Fruit fly (Drosophila melanogaster) S2 (cell line): ENCODE data around the gene CG11597.

Experiments used
- CG8478 ChIP-seq: fragments of >200 bp; optimal IDR thresholded peaks from 2 replicates; lab custom pipeline; 2018
- CTCF ChIP-seq, 2 experiments: fragments of >200 bp; optimal IDR thresholded peaks; 2 replicates each; lab custom pipeline; 2018

DNA sequence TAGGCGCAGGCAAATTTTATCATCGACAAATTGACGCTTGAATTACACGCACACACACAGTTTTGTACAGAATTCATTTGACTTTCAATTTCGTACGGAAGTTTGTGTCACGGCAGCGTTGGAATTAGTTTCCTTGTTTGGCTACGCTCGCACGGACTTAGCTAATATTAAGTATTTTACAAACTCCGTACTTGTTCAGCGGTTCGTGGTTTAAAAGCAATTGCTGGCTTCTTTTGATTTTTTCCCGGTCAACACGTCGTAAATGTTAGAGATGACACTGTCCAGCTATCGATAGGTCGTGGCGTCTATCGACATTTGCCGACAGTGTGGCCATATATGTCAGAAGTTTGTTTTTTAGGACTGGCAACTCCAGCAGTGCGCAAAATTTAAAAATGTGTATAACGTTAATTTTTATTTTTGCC lies 11.2 kb upstream of the CG11597 start, which contains the start of gene CycA:
- no peak for TF ChIP-seq CG8478 (lab: Kevin White, UChicago)
- peak; percentile 25 to 49 for TF ChIP-seq CTCF (optimal IDR thresholded peaks at IDR 0.05; lab: Kevin White, UChicago)
